Fruit fly (Drosophila melanogaster): Measurements from ENCODE around the gene CG16719.
A peak's percentile ranks its signal among the peaks of the same experiment; 100 is the strongest.

DNA sequence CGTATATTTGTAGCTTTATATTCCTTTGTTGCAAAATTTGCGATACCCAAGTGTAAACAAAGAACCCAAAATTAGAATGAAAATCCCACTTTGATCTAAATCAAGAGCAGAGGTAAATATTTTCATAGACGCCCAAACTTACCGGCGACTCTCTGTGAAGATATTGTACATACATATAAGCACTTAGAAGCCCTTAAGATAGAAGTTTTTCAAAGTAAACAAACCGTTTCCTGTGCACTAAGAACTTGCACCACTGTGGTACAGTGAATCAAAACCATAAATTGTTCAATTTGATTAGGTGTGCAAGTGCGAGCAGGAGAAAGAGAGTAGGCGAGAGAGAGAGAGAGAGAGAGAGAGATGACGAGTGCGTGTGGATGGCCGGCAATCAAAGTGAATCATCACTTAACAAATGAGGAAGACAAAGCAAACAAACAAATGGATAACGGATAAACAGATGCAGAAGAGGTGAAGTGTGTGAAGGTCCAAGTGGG is 6.9 kb upstream of the CG16719 start:
- TF ChIP-seq salr (GFP tag; optimal IDR thresholded peaks at IDR 0.05) (peak in 1 of 2 experiments; percentile 21), CG6854 (GFP tag; optimal IDR thresholded peaks at IDR 0.05) (no peak), Gug (GFP tag; IDR thresholded peaks at IDR 0.05) (no peak), CG15336 (GFP tag; IDR thresholded peaks at IDR 0.05) (peak; percentile 41), svp (GFP tag) (peak; percentile 39), CG31627 (GFP tag; optimal IDR thresholded peaks at IDR 0.05) (peak; percentile 21), CG10669 (GFP tag; optimal IDR thresholded peaks at IDR 0.05) (no peak), CG11294 (GFP tag; IDR thresholded peaks at IDR 0.05) (no peak), eg (GFP tag; IDR thresholded peaks at IDR 0.05) (no peak), Ets21C (GFP tag; optimal IDR thresholded peaks at IDR 0.05) (no peak), CG4318 (GFP tag; optimal IDR thresholded peaks at IDR 0.05) (peak; percentile 32), CG32006 (GFP tag; optimal IDR thresholded peaks at IDR 0.05) (no peak)
